Worm (Caenorhabditis elegans) whole organism, L4 larva: ENCODE data around the gene Y105C5A.508.
"Not testable (repeated sequence)": the region's sequence is repeated elsewhere in the genome, so short reads cannot be mapped to it uniquely, and the experiment has no call there.

ENCODE experiments used
- F10B5.3 ChIP-seq: sonication (generic microtip); optimal IDR thresholded peaks from 2 replicates; lab custom pipeline; 2016; ENCODE audit warnings: mild to moderate bottlenecking, missing genetic modification characterization, missing compliant biosample characterization
- F37D6.2 ChIP-seq: sonication (generic microtip); optimal IDR thresholded peaks from 2 replicates; lab custom pipeline; 2016; ENCODE audit warnings: mild to moderate bottlenecking, missing genetic modification characterization, missing compliant biosample characterization
- R02D3.7 ChIP-seq: fragments of 150-350 bp; sonication (generic microtip); optimal IDR thresholded peaks from 3 replicates; lab custom pipeline; 2014; ENCODE audit warnings: missing biosample characterization, missing genetic modification characterization
- ceh-20 ChIP-seq: fragments of 200-800 bp; sonication (Bioruptor generic); IDR thresholded peaks from 2 replicates; pipeline ENCODE4 v1.3.6; 2022; ENCODE audit warnings: missing genetic modification reagents, missing genetic modification characterization, missing compliant biosample characterization
- ceh-32 ChIP-seq: sonication (generic microtip); optimal IDR thresholded peaks from 2 replicates; lab custom pipeline; 2016; ENCODE audit warnings: mild to moderate bottlenecking, missing genetic modification characterization, missing compliant biosample characterization; ENCODE audit not compliant: poor library complexity
- ceh-82 ChIP-seq: sonication (generic microtip); optimal IDR thresholded peaks from 2 replicates; lab custom pipeline; 2017; ENCODE audit warnings: missing biosample characterization, missing genetic modification characterization
- daf-12 ChIP-seq: fragments of 150-350 bp; optimal IDR thresholded peaks from 2 replicates; lab custom pipeline; 2014; ENCODE audit warnings: missing biosample characterization, missing genetic modification reagents, missing genetic modification characterization
- dmd-9 ChIP-seq: fragments of 200-800 bp; sonication (Bioruptor generic); IDR thresholded peaks from 2 replicates; pipeline ENCODE4 v1.3.6; 2022; ENCODE audit warnings: missing genetic modification reagents, missing genetic modification characterization, missing compliant biosample characterization
- hlh-11 ChIP-seq: fragments of 200-800 bp; sonication (Bioruptor generic); optimal IDR thresholded peaks from 2 replicates; lab custom pipeline; 2018; ENCODE audit warnings: mild to moderate bottlenecking, missing genetic modification characterization, missing compliant biosample characterization
- hlh-30 ChIP-seq: sonication (generic microtip); optimal IDR thresholded peaks from 2 replicates; lab custom pipeline; 2017; ENCODE audit warnings: antibody characterized with exemption, mild to moderate bottlenecking, missing genetic modification characterization, missing compliant biosample characterization; ENCODE audit not compliant: insufficient read depth
- hmg-1.1 ChIP-seq: fragments of 200-800 bp; sonication (Bioruptor generic); IDR thresholded peaks from 2 replicates; pipeline ENCODE4 v1.3.6; 2022; ENCODE audit warnings: missing genetic modification reagents, missing genetic modification characterization, missing compliant biosample characterization
- jun-1 ChIP-seq: fragments of 150-350 bp; optimal IDR thresholded peaks from 2 replicates; lab custom pipeline; 2014; ENCODE audit warnings: missing biosample characterization, missing genetic modification reagents, missing genetic modification characterization
- lim-7 ChIP-seq: fragments of 200-800 bp; sonication (Bioruptor generic); IDR thresholded peaks from 2 replicates; pipeline ENCODE4 v1.3.6; 2022; ENCODE audit warnings: missing genetic modification characterization, missing compliant biosample characterization
- lin-15B ChIP-seq: fragments of 150-350 bp; sonication (generic microtip); optimal IDR thresholded peaks from 3 replicates; lab custom pipeline; 2014; ENCODE audit warnings: missing biosample characterization, missing genetic modification characterization
- lin-38 ChIP-seq: fragments of 200-800 bp; sonication (Bioruptor generic); IDR thresholded peaks from 2 replicates; pipeline ENCODE4 v1.3.6; 2022; ENCODE audit warnings: missing genetic modification reagents, missing genetic modification characterization, missing compliant biosample characterization
- lin-39 ChIP-seq: fragments of 150-350 bp; optimal IDR thresholded peaks from 2 replicates; lab custom pipeline; 2014; ENCODE audit warnings: missing biosample characterization, missing genetic modification reagents, missing genetic modification characterization
- mdt-29 ChIP-seq: fragments of 200-800 bp; sonication (Bioruptor generic); IDR thresholded peaks from 2 replicates; pipeline ENCODE4 v1.3.6; 2022; ENCODE audit warnings: missing genetic modification reagents, missing genetic modification characterization, missing compliant biosample characterization
- nhr-10 ChIP-seq: fragments of 150-350 bp; optimal IDR thresholded peaks from 2 replicates; lab custom pipeline; 2014; ENCODE audit warnings: missing biosample characterization, missing genetic modification characterization
- nhr-28 ChIP-seq: fragments of 150-350 bp; optimal IDR thresholded peaks from 2 replicates; lab custom pipeline; 2014; ENCODE audit warnings: missing biosample characterization, missing genetic modification characterization
- nhr-41 ChIP-seq: fragments of 200-800 bp; sonication (Bioruptor generic); IDR thresholded peaks from 2 replicates; pipeline ENCODE4 v1.3.6; 2022; ENCODE audit warnings: missing genetic modification reagents, missing genetic modification characterization, missing compliant biosample characterization
- nhr-48 ChIP-seq: sonication (generic microtip); optimal IDR thresholded peaks from 2 replicates; lab custom pipeline; 2016; ENCODE audit warnings: mild to moderate bottlenecking, missing genetic modification characterization, missing compliant biosample characterization
- nhr-76 ChIP-seq: fragments of 150-350 bp; optimal IDR thresholded peaks from 2 replicates; lab custom pipeline; 2014; ENCODE audit warnings: missing biosample characterization, missing genetic modification characterization
- pqm-1 ChIP-seq: sonication (generic microtip); optimal IDR thresholded peaks from 2 replicates; lab custom pipeline; 2017; ENCODE audit warnings: missing biosample characterization, missing genetic modification characterization
- rbr-2 ChIP-seq: sonication (generic microtip); optimal IDR thresholded peaks from 2 replicates; lab custom pipeline; 2016; ENCODE audit warnings: missing genotype, missing genetic modification characterization, missing compliant biosample characterization
- sdz-12 ChIP-seq: fragments of 200-800 bp; sonication (Bioruptor generic); optimal IDR thresholded peaks from 2 replicates; lab custom pipeline; 2018; ENCODE audit warnings: mild to moderate bottlenecking, missing genetic modification characterization, missing compliant biosample characterization
- snpc-1.2 ChIP-seq: fragments of 200-800 bp; sonication (Bioruptor generic); IDR thresholded peaks from 2 replicates; pipeline ENCODE4 v1.3.6; 2022; ENCODE audit warnings: missing genetic modification reagents, missing genetic modification characterization, missing compliant biosample characterization
- snpc-4 ChIP-seq: fragments of 150-350 bp; optimal IDR thresholded peaks from 2 replicates; lab custom pipeline; 2014; ENCODE audit warnings: missing biosample characterization, missing genetic modification characterization
- tra-1 ChIP-seq: fragments of 200-800 bp; sonication (Bioruptor generic); IDR thresholded peaks from 2 replicates; pipeline ENCODE4 v1.3.6; 2022; ENCODE audit warnings: missing genetic modification reagents, missing genetic modification characterization, missing compliant biosample characterization
- unc-62 ChIP-seq, 3 experiments: fragments of 150-350 bp in 1 of 3; sonication (generic microtip); optimal IDR thresholded peaks in 2 of 3; peaks in 1 of 3; 1 replicate in 1 of 3; 2 replicates in 2 of 3; lab custom pipeline; 2014 to 2017; ENCODE audit warnings: missing biosample characterization in 3 of 3, missing genetic modification characterization in 3 of 3, missing genetic modification reagents in 3 of 3, missing genotype in 1 of 3
- zip-2 ChIP-seq: fragments of 150-350 bp; optimal IDR thresholded peaks from 2 replicates; lab custom pipeline; 2014; ENCODE audit warnings: missing biosample characterization, missing genetic modification characterization
- ztf-11 ChIP-seq: fragments of 150-350 bp; optimal IDR thresholded peaks from 2 replicates; lab custom pipeline; 2014; ENCODE audit warnings: missing biosample characterization, missing genetic modification characterization

Y105C5A.508 gene

ce11 chrIV:15609859-15610426, 26.2 kb downstream of the Y105C5A.508 start:
- peak; percentile 95 for TF ChIP-seq snpc-1.2 (GFP tag; lab: Robert Waterston, UW)

DNA sequence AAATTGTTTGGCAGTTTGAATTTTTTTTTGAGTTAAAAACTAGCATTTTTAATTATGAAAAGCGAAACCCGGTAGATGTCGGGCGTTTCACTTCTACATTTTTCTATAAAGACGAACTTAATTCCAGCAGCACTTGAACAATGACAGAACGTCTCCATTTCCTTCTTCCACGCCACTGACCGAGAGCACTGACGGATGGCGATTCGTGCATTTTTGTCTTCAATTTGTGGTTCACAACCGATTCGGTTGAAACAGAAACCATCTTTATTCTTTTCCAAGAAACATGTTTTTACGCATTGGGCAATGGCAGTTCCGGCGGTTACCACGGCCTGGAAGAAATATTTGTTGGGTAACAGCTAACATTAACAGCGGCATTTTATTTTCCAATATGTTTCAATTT, 29.4 kb downstream of the Y105C5A.508 start:
- TF ChIP-seq snpc-4 (tag; lab: Kevin White, UChicago) (no peak), ceh-20 (GFP tag; lab: Robert Waterston, UW) (no peak), daf-12 (tag; lab: Kevin White, UChicago) (no peak), snpc-1.2 (GFP tag; lab: Robert Waterston, UW) (peak; percentile 79), hmg-1.1 (GFP tag; lab: Robert Waterston, UW) (no peak)
- TF ChIP-seq, all 104 proteins: peak for 1

DNA sequence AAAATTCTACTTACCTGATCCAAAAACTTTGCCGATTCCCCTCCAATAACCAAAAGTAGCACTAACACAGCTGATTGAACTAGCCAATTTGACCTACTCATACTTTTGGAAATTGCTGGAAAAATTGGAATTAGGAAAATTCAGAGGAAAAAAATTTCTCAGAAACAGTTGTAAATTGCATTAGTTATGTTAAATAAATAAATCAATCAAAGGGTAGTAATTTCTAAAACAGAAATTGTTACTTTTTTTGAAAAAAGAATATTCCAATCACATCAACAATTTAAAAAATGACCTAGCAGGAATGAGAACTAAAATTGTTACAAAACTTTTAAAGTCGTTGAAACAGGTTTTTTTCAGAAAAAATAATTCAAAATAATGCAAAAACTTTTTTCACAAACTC, 33.3 kb downstream of the Y105C5A.508 start, which contains the start of gene Y105C5A.8:
TSS of gene Y105C5A.8 (minus strand) at position 101 of the 400 bp plus-strand sequence.
- TF ChIP-seq snpc-1.2 (GFP tag; lab: Robert Waterston, UW) (0 out of 2 replicates have a peak, but pooled peaks have one; percentile 20), zip-2 (no peak)

ce11 chrIV:15617667-15618066, 33.9 kb downstream of the Y105C5A.508 start:
- TF ChIP-seq sdz-12 (GFP tag; lab: Kevin White, UChicago) (no peak), rbr-2 (tag; lab: Kevin White, UChicago) (no peak), ceh-82 (tag; lab: Kevin White, UChicago) (no peak), lin-15B (no peak), nhr-28 (tag; lab: Kevin White, UChicago) (peak; percentile 51)

DNA sequence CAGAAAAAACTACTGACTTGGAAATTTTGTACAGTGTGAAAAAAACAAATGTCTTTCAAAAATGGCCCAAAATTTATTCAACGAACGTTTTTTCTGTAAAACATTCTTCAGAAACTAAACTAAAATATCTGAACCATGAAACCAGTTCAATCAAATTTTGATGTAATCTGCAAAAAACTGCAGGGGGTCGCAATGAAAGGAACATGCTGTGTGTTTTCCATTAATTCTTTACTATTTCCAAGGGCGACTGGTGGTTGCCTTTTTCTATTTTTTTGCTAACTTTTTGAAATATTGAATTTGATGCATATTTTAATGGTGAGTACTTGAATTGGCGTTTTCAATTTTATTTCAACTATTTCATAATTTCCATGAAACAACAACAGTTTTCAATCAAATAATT, 47.5 kb downstream of the Y105C5A.508 start, which contains the start of gene Y105C5A.9:
TSS of gene Y105C5A.9 (plus strand) at position 301 of the 400 bp plus-strand sequence.
- TF ChIP-seq nhr-76 (tag; lab: Kevin White, UChicago) (no peak), nhr-10 (tag; lab: Kevin White, UChicago) (no peak), hlh-30 (tag; lab: Kevin White, UChicago) (no peak), tra-1 (GFP tag; lab: Robert Waterston, UW) (no peak), mdt-29 (GFP tag; lab: Robert Waterston, UW) (no peak), F10B5.3 (tag; lab: Kevin White, UChicago) (no peak), sdz-12 (GFP tag; lab: Kevin White, UChicago) (no peak), hlh-11 (no peak), ztf-11 (tag; lab: Kevin White, UChicago) (no peak), R02D3.7 (tag; lab: Kevin White, UChicago) (no peak), unc-62 (GFP tag; optimal IDR thresholded peaks at IDR 0.05 in 1 of 2; lab: Kevin White, UChicago) (no peak), unc-62 (tag; optimal IDR thresholded peaks at IDR 0.05; lab: Kevin White, UChicago) (no peak), lin-38 (no peak), nhr-48 (tag; lab: Kevin White, UChicago) (no peak), nhr-41 (GFP tag; lab: Robert Waterston, UW) (no peak), lin-39 (tag; lab: Kevin White, UChicago) (no peak), jun-1 (tag; lab: Kevin White, UChicago) (no peak), pqm-1 (no peak), dmd-9 (GFP tag; lab: Robert Waterston, UW) (no peak)

DNA sequence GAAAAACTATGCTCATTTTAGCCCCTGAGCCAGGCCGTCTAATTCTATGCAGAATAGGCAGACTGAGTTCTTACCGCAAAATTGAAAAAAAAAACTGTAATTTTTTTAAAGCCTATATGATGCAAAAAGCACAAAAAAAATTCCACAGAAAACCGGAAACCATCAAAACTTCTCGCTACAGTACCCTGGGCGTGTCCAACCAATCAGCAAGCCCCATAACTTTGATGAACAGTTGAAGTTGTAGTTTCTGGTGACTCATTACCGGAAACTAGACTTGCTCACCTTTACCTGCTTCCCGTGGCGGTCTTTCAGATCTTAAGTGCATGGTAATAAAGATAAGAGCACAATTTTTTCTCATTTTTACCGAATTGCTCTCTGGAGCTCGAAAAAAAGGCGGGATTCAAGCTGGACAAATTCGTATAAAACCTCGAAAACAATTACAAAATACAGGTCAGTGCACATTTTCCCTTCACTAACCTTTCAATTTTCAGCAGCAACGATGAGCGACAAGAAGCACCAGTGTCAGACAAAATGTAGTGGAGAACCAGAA, 50.6 kb downstream of the Y105C5A.508 start, which contains the start of gene Y105C5A.1274:
TSS of gene Y105C5A.1274 (plus strand) at position 500 of the 550 bp plus-strand sequence.
- TF ChIP-seq F37D6.2; ceh-32; lim-7 (GFP tag; lab: Robert Waterston, UW): not testable (repeated sequence)
